Fruit fly (Drosophila melanogaster): ENCODE data around the gene CG32713.

The CG32713 gene

DNA sequence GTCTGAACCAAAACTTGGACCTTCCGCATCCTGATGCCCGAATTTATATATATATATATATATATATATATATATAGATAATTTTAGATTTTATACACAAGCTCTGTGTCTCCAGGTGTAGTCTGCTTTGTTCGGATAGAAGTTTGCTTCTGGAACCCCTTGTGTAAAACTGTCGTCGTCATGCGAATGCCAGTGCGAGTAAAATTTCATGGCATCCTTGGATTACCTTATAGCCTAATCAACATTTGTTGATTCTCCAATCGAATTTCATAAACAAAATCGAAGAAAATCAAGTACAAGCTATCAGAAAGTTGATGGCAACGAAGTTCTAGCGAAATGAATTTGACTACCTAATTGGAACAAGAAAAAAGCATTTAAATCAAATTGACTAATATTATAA lies at the start of gene CG32713:
Gene CG32713 (minus strand): TSS at position 101 of the 400 bp plus-strand sequence.
- no peak for TF ChIP-seq CTCF (optimal IDR thresholded peaks at IDR 0.05)
- TF ChIP-seq CG8478 (optimal IDR thresholded peaks at IDR 0.05) = no peak

DNA sequence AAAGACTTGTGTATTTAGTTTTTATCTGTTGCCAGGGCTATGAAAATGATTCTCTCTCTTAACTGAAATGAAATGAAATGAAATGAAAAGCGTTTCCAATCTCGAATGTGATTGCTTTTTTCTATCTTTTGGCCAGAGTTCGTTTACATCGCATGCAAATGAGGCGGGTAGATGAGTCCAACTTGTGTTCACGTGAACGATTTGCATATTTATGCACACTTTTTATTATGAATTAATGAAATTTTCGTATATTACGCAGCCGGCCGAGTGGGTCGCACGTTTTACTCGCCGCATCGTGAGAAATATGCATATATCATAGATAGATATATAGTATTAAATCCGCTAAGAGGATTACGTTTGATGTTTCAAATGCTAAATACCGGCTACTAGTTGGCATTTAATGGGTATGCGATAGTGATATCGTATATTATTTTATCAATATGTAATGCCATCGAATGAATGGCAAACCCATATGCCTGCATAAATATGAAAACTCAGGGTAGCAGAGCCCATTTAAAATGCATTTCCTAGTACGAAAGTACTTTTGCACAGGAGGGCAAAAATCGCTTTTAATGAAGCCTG lies 47.7 kb upstream of the CG32713 start:
- TF ChIP-seq CG8478 (optimal IDR thresholded peaks at IDR 0.05) (no peak), CTCF (optimal IDR thresholded peaks at IDR 0.05) (no peak)

DNA sequence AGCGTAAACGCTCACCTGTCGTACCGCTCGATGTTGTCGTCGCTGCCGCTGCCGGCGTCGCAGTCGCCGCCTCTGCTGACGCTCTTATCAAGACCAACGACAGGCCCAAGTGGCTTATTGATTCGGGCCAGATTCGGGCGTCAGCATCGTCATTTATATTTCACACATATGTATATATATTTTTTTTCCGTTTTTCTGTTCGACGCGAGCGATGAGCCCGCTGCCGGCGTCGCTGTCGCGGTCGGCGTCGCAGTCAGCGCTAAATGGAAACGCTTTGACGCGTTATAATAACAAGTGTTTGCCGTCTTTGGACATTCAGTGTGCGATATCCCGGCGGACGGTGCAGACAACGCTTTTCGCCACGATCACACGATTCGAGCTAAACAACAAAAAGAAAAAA lies 44.6 kb upstream of the CG32713 start:
- TF ChIP-seq CG8478 (optimal IDR thresholded peaks at IDR 0.05) (no peak), CTCF (optimal IDR thresholded peaks at IDR 0.05) (no peak)

DNA sequence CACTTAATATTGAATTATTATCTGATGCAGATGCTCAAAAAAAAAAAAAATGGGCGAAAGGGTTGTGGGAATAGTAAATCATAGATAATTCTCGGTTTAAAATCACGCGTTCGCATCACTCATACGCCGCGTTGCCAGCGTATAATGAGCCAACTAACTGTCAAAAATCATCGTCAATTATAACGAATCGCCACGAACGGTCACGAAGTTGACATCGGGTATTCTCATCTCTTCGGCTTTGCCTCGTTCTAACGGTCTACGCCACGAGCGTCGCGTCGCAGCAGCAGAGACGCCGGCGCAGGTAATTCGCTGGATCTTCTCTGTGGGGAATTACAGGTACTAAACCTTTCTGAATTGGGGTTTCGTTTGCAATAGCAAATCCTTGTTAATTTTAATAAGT lies 43.9 kb upstream of the CG32713 start:
- TF ChIP-seq CTCF (optimal IDR thresholded peaks at IDR 0.05) (no peak), CG8478 (optimal IDR thresholded peaks at IDR 0.05) (no peak)

DNA sequence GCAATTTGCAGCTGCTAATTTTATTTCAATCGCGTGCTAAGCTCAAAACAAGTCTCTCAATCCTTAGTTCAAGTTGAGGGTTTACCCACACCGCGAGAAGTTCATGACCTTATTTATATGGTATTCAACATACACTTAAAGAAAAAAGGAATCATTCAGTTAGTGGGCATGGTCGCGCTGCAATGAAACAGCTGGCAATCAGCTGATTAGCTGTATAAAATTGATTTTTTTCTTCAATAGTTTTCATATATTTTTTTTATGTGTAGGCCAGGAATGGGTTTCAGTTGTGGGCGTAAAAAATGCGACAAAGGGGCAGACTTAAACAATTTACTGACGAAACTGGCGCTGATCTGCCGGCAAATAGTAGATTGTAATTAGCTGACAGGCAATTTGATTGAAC lies 41.7 kb upstream of the CG32713 start:
- TF ChIP-seq CG8478 (optimal IDR thresholded peaks at IDR 0.05) (no peak), CTCF (optimal IDR thresholded peaks at IDR 0.05) (no peak)

DNA sequence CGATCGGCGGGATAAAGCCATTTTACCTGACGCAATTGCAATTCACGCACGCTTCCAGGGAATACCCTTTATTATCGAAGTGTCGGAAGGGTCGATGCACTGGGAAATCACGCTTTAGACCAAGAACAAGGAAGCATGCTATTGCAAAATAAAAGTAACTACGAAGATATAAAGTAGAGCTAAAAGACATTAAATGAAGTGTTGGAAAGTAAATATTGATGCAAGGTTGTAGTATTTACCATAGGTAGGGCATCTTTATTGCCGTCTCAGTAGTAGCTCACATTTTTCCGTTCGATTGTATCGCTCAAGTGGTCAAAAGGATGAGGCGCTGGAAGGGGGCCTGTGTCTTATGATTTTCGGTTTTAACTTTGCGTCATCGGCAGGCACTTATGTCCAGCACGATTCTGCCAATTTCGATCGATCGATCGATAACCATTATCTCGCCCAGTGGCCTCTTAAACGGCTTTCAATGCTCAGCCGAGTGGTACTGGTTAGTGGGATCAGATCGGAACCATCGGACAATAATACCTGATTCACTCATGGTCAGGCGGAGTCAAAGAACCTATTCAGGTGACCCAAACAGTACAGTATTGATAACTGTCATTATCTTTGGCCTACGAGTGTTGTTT lies 40.3 kb upstream of the CG32713 start:
- TF ChIP-seq CTCF (optimal IDR thresholded peaks at IDR 0.05) = no peak
- TF ChIP-seq CG8478 (optimal IDR thresholded peaks at IDR 0.05) = no peak

DNA sequence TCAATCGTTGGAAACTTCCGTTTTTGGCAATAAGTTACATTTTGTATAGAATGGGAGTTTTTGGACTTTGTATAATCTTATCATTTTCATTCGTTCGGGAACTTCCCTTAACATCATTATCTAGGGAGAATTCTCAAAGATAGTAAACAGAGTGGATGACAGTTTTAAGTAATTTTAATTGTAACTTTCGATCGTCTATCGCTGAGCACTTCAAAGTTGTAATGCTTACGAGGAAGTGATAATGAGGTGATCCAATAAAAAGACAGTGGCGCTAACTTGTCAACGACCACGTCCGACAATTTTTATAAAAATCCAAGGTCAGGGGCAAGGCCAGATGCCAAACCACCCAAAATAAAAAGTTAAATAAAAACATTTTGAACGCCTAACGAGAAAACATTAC lies 38.9 kb upstream of the CG32713 start:
- no peak for TF ChIP-seq CTCF (optimal IDR thresholded peaks at IDR 0.05)

DNA sequence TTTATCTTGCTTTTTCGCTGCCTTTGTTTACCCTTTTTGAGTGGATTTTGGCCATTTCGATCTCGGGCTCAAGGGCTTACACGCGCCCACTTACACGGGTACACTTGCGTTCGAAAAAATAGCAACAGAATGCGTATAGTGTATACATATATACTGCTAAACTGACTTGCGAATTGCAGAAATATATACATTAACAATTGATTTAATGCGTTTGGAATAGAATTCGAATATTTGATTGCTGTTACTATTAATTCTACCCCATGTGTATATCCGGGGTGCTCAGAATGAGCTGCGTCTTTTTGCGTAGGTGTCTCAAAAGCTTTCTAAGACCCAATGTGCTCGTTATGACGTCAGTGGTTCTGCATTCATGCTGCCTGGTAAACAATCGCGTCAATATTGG lies 36.0 kb upstream of the CG32713 start:
- no peak for TF ChIP-seq CTCF (optimal IDR thresholded peaks at IDR 0.05)
- no peak for TF ChIP-seq CG8478 (optimal IDR thresholded peaks at IDR 0.05)

DNA sequence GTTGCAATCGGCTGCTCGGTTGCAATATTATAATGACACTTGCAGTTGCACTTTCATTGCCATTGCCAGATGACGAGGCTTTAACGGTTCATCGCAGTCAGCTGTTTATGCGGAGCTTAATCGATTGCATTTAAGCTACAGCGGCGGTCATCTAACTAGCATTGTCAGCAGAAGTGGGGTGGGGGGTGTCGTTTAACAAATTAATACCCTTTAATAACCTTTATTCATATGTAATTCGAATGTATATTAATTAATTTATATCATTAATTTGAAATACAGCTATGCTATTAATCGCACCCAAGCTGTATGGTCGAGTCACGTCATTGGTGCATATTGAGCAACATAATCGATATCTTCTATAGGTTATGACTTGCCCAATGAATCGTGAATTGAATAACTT lies 35.4 kb upstream of the CG32713 start:
- TF ChIP-seq CG8478 (optimal IDR thresholded peaks at IDR 0.05) = no peak
- TF ChIP-seq CTCF (optimal IDR thresholded peaks at IDR 0.05) = no peak

DNA sequence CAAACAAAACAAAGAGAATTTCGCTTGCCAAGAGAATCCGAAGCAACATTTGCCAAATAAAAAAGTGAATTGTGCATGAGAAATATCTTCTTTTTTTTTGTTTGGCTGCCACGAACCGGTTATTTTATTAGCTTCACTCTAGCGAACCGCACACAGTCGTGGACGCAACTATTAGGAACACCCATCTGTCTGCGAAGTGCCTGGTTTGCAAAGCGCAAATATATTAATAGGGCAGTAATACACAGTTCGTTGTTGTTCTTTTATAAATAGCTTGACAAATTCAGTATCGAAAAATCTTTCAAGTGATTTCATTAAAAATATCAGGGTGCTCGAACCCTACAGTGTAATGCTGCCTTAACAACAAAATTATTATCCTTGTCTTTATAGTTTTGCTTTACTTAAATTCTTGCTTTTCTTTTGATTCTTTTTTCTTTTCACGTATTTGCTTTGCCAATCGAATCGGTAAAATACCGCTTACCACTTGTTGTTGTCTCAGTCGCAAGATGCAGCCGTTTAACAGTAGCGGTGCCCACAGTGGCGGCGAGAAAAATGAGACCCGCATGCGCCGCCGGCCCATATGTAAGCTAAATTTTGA lies 34.1 kb upstream of the CG32713 start:
- TF ChIP-seq CG8478 (optimal IDR thresholded peaks at IDR 0.05) (no peak), CTCF (optimal IDR thresholded peaks at IDR 0.05) (no peak)

DNA sequence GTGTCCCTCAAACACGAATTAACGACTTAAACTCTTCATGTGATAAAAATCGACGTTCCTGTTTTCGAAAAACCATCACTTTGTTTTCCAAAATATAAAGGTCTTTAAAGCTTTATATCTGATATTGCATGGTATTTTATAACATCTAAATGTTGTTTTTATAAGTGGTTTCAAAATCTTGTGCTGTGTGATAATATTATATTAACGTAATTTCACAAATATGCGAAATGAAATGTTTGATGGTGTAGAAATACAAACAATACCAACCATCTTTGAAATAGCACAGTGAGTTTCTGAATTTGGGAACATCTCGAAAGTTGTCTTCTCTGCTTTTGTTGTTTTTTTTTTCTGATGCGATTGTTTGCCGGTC lies 33.5 kb upstream of the CG32713 start:
- no peak for TF ChIP-seq CG8478 (optimal IDR thresholded peaks at IDR 0.05)
- TF ChIP-seq CTCF (optimal IDR thresholded peaks at IDR 0.05) = no peak

DNA sequence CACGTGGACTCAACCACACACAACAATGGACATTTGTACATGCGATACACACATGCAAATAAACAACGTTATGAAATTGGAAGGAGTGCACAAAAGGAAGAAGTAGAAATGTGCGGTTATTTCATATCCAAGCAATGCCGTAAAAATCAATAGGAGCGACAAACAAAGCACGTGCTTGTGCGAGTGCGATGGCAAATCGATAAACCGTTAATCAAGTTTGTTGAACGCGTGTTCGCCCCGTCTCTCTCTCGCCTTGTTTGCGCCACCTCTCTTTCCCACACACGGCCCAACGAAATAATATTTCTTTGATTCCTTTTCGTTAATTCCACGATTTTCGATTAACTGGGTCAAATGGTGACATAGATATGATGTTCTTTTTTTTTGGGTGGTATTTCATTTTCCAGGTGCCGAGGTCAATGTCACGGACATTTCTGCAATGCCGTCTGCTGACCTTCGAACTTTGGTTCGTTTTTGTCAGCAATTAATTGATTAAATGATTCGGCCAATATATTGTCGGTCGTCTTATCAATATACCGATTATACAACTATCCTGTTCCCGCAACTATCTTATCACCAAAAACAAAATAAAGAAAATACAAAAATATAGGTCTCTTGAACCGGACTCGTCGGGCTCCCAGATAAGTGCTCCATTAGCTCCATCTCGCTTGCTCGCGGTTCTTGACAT lies 33.0 kb upstream of the CG32713 start:
- no peak for TF ChIP-seq CG8478 (optimal IDR thresholded peaks at IDR 0.05)

DNA sequence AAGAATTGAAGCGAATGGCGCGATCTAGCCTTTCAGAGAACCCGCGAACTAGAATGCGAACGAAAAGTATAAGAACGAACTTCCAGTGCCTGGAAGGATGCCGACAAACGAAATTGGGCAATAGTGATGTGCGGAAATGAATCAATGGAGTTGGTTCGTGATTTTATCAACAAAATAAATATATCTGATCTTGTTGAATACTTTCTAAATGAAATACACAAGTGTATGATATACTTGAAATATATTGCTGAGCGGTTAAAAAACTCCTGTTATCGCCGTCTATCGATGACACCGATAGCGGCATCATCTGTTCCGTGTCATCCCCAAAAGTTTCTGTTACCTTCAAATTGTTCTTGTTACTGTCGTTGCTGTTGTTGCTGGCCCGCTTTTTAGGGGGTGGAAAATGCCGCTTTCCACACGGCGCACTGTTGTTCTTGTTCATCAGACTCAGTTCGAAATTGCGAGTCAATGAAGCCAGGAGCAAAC lies 32.1 kb upstream of the CG32713 start, which contains the start of gene otu:
Gene otu (minus strand): TSS at position 51 of the 486 bp plus-strand sequence.
- no peak for TF ChIP-seq CG8478 (optimal IDR thresholded peaks at IDR 0.05)
- no peak for TF ChIP-seq CTCF (optimal IDR thresholded peaks at IDR 0.05)

DNA sequence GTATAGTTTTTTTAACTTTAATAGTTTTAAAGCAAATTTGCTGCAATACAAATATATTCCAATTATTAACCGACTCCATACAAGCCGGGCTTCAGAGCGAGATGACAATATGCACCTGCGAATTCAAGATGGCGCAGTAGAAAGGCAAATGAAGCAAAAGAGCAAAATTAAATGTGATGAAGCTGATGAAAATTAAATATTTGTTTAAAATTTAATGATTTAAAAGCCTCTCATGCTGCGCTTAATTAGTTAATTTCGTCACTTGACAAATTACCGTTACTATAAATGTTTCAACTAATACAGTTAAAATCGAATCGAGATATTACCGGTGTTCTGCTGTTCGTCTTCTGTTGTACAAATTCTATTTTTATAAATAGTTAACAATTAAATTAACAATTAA lies 31.6 kb upstream of the CG32713 start, which contains the start of gene CG33181:
Gene CG33181 (plus strand): TSS at position 301 of the 400 bp plus-strand sequence.
- TF ChIP-seq CG8478 (optimal IDR thresholded peaks at IDR 0.05) (no peak), CTCF (optimal IDR thresholded peaks at IDR 0.05) (no peak)

DNA sequence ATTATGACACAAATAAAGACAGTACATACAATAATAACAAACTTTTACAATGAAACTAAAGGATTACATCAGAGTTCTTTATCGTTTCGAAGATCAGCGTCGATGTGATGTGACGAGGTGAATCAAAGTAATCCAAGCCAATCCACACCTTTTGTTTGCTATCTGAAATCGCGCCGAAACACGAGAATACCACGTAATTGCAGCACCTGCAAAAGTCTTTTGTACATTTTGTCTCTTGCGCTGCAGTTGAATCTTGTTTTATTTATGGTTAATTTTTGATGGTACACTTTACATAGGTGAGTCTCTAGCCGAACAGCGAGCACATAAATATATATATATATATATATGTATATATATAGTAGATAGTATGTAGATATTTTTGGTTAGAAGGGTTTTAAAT lies 27.3 kb upstream of the CG32713 start:
- TF ChIP-seq CG8478 (optimal IDR thresholded peaks at IDR 0.05) (no peak), CTCF (optimal IDR thresholded peaks at IDR 0.05) (no peak)

DNA sequence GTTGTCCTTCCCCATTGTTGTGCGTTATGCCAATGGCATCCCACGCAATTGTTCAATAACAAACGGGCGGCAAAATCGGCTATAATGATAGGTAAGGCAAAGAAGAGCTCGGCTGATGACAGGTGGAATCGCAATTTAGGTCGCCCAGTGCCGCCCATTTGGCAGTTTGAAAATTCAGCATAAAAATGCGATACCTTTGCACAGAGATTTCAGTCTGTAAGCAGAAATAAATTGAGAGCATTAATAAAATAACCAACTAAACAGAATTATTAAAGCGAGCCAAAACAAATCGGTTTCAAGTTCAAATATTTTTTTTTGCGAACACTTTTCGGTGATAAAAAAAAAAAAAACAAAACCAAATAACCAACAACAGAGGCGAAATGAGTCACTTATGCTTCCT lies 26.2 kb upstream of the CG32713 start, which contains the start of gene CG33223:
Gene CG33223 (minus strand): TSS at position 215 of the 400 bp plus-strand sequence.
- no peak for TF ChIP-seq CG8478 (optimal IDR thresholded peaks at IDR 0.05)
- TF ChIP-seq CTCF (optimal IDR thresholded peaks at IDR 0.05) = no peak

Measured in S2 (cell line).